Fruit fly (Drosophila melanogaster) ovary, adult (tissue): Measurements from ENCODE around the gene CG3164.
A peak's percentile ranks its signal among the peaks of the same experiment; 100 is the strongest.

Source experiments
- CG17801 ChIP-seq: fragments of 200-800 bp; optimal IDR thresholded peaks from 2 replicates; lab custom pipeline; 2019; ENCODE audit warnings: missing biosample characterization, mild to moderate bottlenecking, missing genetic modification characterization, moderate library complexity; ENCODE audit not compliant: partially characterized antibody

The CG3164 gene

DNA sequence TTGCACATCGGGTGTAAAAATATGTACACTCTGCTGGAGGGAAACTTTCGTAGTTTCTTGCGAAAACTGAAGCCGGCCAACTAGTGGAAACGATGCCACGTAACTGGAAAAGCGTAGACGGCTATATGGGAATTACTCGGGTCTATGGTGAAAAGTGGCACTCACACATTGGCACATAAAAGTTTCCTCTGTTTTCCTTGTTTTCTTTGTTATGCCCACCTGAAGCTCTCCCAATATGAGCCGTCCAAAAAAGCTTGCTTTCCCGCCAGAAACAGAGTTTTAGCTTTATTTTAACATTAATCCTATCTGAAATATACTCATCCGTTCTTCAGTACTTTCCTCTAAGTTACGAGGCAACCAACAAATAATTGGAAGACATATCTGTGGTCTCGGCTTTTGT, at the start of gene CG3164:
CG3164 (minus strand) TSS at position 101 of the 400 bp plus-strand sequence.
- TF ChIP-seq CG17801 (GFP tag; lab: Kevin White, UChicago) = no peak

DNA sequence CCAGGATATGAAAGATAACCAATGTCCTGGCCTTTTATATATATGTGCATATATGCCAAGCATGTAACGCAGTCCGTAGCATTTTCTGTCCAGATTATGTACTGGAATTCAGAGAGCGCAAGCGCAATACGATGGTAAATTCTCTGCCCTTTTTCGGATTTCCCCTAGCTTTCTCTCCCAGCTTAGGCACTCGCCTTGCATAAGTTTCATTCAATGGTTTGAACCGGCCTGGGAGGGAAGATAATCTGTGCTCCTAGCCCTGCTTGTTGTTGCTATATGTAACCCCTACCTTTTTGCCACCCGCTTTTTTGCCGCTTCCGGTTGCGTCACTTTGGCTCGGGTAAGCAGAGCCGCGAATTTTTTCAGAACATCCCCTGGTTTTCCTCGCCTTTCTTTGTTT, 48.5 kb upstream of the CG3164 start:
- TF ChIP-seq CG17801 (GFP tag; lab: Kevin White, UChicago) = no peak

DNA sequence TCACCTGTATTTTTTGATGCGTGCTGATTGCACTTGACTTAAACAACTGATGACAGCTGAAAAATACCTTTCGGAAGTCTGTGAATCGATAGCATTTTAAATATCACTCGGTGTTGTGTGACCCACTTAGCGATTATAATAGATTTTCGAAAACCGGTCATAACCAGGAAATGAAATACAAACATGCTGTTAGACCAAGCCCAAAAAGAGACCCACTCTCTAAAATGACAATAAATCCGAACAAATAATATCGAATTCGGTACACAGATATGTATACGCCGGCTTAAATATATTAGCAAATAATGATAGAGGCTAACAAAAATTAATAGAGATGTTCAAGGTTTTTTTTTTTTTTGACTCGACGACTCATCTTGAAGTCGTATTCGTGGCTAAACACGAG, 45.1 kb upstream of the CG3164 start:
- TF ChIP-seq CG17801 (GFP tag; lab: Kevin White, UChicago) = no peak

DNA sequence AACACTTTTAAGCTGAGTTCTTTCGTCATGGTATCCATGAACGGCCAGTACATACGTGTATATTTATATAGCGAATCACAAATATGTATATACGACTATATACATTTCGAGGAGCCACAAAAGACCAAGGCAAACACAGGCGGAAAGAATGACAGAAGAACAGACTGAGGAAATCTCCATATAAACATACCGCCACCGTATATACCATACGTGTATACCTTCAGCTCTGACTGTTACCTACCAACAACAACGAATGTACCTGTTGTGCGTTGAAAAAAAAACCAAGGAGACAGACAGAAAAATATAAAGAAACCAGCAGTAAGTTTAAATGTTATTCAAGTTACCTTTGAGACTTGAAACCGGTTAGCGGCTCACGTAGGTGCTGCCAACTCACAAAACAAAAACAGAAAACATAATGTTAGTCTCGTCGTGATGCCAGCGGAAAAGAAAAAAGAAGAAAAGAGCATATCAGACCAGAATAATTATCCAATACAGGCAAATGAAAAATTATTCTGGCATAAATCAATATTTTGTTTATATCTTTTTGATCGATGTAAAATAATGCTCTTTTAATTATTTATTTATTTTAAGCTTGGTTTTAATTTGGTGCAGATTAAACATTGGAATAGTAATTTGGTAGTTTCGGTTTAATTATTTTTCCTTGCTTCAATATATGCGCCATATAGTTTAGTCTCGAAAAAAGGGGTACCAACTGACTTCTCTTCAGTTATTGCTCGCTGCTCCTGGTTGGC, 41.1 kb upstream of the CG3164 start:
- TF ChIP-seq CG17801 (GFP tag; lab: Kevin White, UChicago) = no peak

DNA sequence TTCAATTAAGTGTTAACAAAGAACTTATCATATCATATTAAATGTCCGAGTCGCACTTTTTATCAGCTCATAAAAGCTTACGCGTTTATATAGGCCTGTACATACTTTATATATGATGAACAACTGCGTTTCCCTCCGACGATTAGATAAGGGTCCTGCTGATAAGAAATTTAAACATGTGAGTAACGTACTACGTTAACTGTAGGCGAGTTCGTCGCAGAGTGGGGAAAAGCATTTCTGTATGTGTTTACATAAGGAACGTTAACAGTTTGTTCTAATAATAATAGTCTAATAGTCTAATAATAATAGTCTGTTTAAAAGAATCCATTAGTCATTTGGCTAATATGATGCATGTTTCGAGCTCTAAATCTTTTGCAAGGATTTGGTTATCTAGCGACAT, 39.8 kb upstream of the CG3164 start:
- no peak for TF ChIP-seq CG17801 (GFP tag; lab: Kevin White, UChicago)

DNA sequence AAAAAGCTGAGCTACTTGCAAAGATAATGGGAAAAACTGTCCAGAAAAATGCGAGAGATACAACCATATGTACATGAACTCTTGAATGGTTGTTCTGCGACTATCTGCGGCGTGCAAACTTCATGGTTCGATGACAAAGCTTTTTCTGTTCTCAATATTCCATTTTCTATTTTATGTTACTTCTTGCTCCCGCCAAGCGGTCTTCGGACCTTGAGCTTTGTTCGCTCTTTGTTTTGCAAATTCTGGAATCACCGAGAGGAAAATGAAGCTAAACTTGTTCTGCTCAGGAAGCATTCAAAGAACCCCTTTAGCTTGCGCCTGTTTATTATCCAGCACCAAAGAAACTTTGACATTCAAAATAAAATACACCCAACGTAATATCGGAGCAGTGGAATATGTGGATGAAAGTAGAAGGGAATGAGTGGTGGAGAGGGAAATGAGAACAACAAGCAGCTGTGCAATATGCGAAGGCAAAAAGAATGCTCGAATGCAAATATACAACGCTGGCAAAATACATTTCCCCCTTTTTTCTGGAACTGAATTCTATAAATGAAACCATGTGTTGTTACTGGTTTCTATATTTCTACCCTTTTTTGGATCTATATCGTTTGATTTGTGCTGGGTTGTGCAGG, 37.8 kb upstream of the CG3164 start:
- TF ChIP-seq CG17801 (GFP tag; lab: Kevin White, UChicago) = no peak

DNA sequence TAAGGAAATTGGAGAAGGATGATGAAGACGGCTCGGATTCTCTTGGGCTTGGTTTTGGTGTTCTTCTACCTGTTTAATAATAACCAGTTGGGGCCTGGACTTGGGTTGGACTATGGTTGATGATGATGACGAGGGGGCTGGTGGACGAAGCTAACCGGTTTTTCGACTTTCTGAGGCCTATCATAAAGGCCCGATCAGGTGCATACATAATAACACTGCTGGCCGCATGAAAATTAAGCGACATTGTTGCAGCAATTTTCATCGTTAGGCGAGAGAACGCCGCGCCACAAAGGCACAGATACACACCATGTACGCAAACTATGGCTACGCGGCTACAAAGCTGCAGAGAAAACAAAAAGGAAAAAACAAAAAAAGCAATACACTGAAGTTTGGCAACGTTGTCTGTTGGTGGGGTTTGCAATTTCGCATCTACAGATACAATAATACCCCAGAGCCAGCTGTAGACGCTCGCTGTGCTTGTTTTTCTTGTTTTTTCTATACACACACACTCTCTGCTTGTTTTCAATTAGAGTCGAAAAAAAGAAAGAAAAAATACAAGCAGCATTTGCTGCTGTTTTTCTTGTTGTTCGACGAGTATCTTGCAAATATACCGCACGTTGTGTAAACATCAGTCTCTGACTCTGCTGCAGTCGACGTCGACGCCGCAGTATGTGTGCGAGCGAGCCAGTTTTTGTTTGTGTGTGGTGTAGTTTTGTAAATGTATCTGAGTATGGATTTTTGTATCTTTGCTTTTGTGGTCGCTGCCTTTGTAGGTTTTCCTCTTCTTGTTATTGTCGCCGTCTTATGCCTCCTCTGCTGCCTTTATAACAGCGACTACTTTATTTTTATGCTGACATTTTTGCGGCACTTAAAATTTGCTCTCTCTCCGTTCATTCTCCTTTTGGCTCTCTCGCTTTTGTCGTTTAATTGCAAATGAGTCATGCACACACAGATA, 35.8 kb upstream of the CG3164 start:
- TF ChIP-seq CG17801 (GFP tag; lab: Kevin White, UChicago) = peak; percentile 97

DNA sequence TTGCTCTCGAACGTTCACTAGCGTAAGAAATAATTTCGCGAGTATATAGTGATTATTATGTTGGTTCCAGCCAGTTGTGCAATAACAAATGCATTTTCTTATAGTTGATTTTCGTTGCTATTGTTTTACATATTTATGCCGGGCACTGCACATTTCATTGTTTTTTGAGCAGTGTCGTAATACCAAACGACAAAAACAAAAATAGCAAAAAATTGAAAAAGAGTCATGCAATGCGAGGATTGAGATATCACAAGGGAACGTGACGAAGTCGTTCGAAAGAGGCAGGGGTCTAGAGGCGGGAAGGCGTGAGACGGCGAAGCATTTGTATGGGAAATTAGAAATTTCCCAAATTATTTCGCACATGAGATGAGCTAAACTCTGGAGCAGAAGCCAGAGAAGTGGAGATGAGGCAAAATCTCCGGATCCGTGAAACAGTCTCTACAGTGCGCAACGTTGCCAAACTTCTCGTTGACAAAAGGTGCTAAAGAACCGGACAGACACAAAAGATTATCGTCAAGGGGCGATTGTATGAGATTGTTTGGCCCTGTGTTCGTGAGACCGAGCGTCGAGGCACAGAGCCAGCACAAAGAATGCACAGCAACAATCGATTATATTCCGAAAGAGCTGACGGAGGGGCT, 34.8 kb upstream of the CG3164 start:
- peak; percentile 1 for TF ChIP-seq CG17801 (GFP tag; lab: Kevin White, UChicago)

DNA sequence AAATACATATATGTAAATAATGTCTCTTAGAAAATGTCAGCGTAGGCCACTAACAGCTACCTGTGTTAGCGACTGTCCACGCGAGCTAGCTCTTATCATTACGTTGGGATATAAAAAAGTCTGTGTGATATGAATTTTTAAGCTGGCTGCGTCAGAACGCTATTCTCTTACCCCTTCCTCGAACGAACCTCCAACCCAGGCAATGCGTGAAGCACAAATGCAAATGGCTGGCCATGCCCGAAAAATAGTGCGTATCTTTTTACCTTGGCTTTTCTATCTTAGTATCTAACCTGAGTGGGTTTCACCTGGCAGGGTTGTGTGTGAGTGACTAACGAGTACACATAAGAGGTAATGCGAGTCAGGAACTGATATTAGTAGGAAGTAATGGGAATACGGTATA, 32.6 kb upstream of the CG3164 start:
- no peak for TF ChIP-seq CG17801 (GFP tag; lab: Kevin White, UChicago)

DNA sequence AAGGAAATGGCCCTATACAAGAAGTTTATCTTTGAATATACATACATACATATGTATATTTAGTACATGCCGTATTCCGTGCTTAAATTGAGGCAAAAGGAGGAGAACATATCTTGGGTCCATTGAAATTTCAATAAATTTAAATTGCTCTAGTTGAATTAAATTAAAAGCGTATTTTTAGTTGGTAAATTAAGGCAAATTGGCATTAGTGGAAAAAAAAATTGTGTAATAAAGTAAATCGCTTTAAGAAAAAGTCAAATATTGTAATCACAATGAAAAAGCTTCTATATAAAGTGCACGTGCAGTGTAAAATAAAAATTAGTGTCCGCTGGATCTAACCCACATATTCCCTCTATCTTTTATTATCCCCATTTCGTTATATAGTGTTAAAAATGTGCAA, 31.6 kb upstream of the CG3164 start:
- TF ChIP-seq CG17801 (GFP tag; lab: Kevin White, UChicago) = no peak

DNA sequence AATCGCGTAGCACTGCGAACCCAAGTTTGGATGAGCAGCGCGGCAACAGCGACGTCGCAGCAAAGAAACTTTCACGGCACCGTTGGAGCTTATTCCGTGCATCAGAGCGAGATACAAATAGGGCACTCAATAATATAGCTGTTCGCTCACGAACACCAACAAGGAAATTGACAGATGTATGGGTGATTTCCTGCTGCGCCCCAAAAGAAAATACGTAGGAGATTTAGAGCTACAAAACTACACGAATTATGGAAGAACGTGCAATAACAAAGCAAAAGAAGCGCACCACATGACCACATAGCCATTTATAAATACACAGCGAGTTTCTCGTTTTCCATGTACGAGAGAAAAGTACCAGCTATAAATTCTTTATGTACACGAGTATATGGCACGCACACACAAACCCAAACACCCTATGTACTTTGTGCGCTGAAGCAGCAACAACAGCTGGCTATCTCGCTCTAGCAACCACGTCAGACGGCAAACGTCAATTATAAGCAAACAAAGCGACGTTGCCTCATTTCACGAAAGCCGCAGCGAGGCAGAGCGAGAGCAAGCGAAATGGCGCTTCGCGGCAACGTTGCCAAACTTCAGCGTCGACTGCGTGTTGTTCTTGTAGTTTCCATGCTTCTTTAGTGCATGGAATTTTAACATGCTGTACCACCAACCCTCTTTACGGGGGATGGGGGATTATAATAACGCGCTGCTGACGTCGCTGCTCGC, 31.0 kb upstream of the CG3164 start:
- peak; percentile 95 for TF ChIP-seq CG17801 (GFP tag; lab: Kevin White, UChicago)

DNA sequence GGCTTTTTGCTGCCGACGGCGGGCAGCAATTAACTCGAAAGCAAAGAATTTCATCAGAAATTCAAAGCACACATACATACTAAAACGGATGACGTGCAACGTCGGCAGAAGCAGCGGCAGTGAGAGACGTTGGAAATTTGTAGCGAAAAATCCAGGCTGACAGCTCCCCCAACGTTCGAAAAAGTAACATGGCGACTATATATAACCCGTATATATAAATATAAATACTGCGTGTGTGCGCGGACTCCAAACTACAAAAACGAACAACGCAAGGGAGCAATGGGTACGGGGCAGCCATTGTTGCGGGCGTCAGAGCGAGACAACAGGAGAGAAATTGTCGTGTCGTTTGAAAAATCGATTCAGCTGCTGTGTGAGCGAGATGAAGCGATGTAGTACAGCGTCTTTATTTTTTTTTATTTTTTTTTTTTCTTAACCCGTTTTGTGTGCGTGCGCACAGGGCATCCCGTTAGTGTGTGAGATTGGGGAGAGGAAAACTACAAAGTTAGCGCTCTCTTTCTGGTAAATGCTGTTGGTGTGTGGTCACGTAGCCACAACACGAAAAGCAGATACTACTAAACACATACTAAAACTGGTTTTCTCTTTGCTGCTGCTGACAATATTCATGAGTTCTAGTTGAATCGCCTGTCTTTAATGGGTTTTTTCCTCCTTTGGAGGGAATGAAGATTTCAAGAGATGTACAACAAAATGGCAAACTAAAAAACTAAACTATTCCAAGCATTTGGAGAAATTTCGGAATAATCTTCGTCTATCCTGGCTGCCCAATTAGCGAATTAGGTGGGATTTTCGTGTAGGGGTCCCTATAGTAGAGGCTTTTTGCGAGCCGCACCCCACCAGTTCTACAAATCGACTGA, 30.2 kb upstream of the CG3164 start:
- peak; percentile 91 for TF ChIP-seq CG17801 (GFP tag; lab: Kevin White, UChicago)

DNA sequence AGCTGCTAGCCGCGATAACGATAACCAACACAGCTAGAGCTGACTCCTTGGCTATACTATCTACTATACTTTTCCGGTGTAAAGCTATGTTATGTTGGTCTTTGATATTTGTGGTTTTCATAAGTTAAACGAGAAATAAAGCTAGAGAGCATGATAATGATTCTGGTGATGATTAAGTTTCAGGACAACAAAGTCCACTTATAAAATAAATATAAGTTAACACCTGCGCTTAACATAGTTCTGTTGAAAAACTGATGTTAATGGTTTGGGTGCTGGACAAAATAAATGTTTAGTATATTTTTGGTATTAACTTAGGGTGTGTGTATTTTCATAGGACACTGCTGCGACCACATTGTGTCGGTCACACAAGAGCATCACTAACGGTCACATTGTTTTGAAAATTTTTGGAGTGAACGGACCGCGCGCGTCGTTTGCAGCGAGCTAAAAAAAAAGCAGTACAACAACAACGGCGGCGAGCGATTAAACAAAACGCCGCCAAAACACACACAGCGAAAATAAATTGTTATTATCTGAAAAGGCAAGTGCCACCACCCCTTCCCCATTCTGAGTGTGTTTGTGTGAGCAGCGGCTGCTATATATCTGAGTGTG, 28.2 kb upstream of the CG3164 start, which contains the start of the genes CG33635 and spen:
CG33635 (minus strand) TSS at position 16 of the 609 bp plus-strand sequence.
spen (plus strand) TSS at position 384 of the 609 bp plus-strand sequence.
- TF ChIP-seq CG17801 (GFP tag; lab: Kevin White, UChicago) = peak; percentile 72
